Worm (Caenorhabditis elegans) whole organism, late embryonic: ENCODE measurements around the gene T05A7.6.

Source experiments
- ceh-22 ChIP-seq: sonication (generic microtip); optimal IDR thresholded peaks from 2 replicates; lab custom pipeline; 2017; ENCODE audit warnings: missing biosample characterization, missing genetic modification characterization
- ceh-30 ChIP-seq: fragments of 150-350 bp; optimal IDR thresholded peaks from 2 replicates; lab custom pipeline; 2014; ENCODE audit warnings: missing biosample characterization, missing genetic modification characterization
- ceh-6 ChIP-seq: fragments of 200-800 bp; sonication (Bioruptor generic); optimal IDR thresholded peaks from 2 replicates; lab custom pipeline; 2018; ENCODE audit warnings: mild to moderate bottlenecking, missing genetic modification characterization, missing compliant biosample characterization
- dmd-4 ChIP-seq: sonication (generic microtip); optimal IDR thresholded peaks from 2 replicates; lab custom pipeline; 2016; ENCODE audit warnings: borderline replicate concordance, missing genetic modification characterization, missing compliant biosample characterization
- npax-4 ChIP-seq: sonication (generic microtip); optimal IDR thresholded peaks from 2 replicates; lab custom pipeline; 2016; ENCODE audit warnings: missing genetic modification characterization, missing compliant biosample characterization
- rnt-1 ChIP-seq: sonication (generic microtip); optimal IDR thresholded peaks from 2 replicates; lab custom pipeline; 2016; ENCODE audit warnings: missing genetic modification characterization, missing compliant biosample characterization
- syd-9 ChIP-seq: sonication (generic microtip); optimal IDR thresholded peaks from 2 replicates; lab custom pipeline; 2016; ENCODE audit warnings: mild to moderate bottlenecking, missing genetic modification characterization, moderate library complexity, missing compliant biosample characterization
- unc-3 ChIP-seq, 2 experiments: fragments of 200-800 bp in 1 of 2; sonication (Bioruptor generic) in 1 of 2; sonication (generic microtip) in 1 of 2; conservative IDR thresholded peaks in 1 of 2; optimal IDR thresholded peaks in 1 of 2; 2 replicates each; pipeline versions ENCODE4 v1.3.6 to Lab custom; 2016 to 2022; ENCODE audit warnings: missing compliant biosample characterization in 2 of 2, missing genetic modification characterization in 2 of 2, missing genetic modification reagents in 1 of 2
- zip-5 ChIP-seq: sonication (generic microtip); optimal IDR thresholded peaks from 2 replicates; lab custom pipeline; 2016; ENCODE audit warnings: missing genetic modification characterization, missing compliant biosample characterization

DNA sequence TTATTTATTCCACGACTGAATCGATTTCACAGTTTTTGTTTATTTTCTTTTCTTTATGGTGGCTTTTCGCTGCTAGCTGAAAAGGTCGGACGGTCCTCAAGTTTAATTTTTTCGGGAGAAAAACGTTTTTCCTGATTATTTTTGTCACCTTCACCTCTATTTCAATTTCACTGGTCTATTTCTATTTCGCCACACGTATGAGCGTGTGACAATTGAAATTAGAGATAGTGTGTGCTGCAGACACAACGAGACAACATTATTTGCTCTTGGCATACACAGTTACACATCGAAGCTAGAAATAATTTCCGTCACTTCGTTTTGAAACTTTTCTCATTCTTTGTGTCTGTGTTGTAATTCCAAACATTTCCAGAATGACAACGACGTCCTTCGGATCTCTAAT lies 44.1 kb upstream of the T05A7.6 start, which contains the start of gene F41C3.8:
- TF ChIP-seq npax-4 (tag; lab: Kevin White, UChicago) (no peak), ceh-6 (GFP tag; lab: Kevin White, UChicago) (no peak), unc-3 (GFP tag; conservative IDR thresholded peaks at IDR 0.05; lab: Robert Waterston, UW) (no peak), unc-3 (tag; optimal IDR thresholded peaks at IDR 0.05; lab: Kevin White, UChicago) (no peak), syd-9 (tag; lab: Kevin White, UChicago) (no peak), rnt-1 (no peak), ceh-30 (no peak), zip-5 (tag; lab: Kevin White, UChicago) (no peak), ceh-22 (tag; lab: Kevin White, UChicago) (no peak), dmd-4 (tag; lab: Kevin White, UChicago) (no peak)
